Fruit fly (Drosophila melanogaster) whole organism, embryonic: ENCODE results near the gene CG3301.

Experiments used
- CG10267 ChIP-seq: fragments of 200-800 bp; sonication (Bioruptor generic); optimal IDR thresholded peaks from 2 replicates; lab custom pipeline; 2018; ENCODE audit warnings: missing biosample characterization, mild to moderate bottlenecking, missing genetic modification characterization, moderate library complexity
- CG10321 ChIP-seq: fragments of 200-800 bp; sonication (Bioruptor generic); IDR thresholded peaks from 2 replicates; pipeline ENCODE4 v1.3.6; 2022; ENCODE audit warnings: missing biosample characterization, missing genetic modification characterization
- CG10654 ChIP-seq: fragments of 200-800 bp; sonication (Bioruptor generic); optimal IDR thresholded peaks from 2 replicates; lab custom pipeline; 2016; ENCODE audit warnings: missing biosample characterization, missing genetic modification characterization
- CG10979 ChIP-seq: fragments of 200-800 bp; sonication (Bioruptor generic); optimal IDR thresholded peaks from 2 replicates; lab custom pipeline; 2018; ENCODE audit warnings: missing biosample characterization, mild to moderate bottlenecking, missing genetic modification characterization, moderate library complexity
- CG11093 ChIP-seq: fragments of 200-800 bp; sonication (Bioruptor generic); IDR thresholded peaks from 3 replicates; pipeline ENCODE4 v1.3.6; 2022; ENCODE audit warnings: missing biosample characterization, missing genetic modification characterization
- CG11723 ChIP-seq: fragments of 200-800 bp; sonication (Bioruptor generic); optimal IDR thresholded peaks from 2 replicates; lab custom pipeline; 2017; ENCODE audit warnings: missing biosample characterization, mild to moderate bottlenecking, missing genetic modification characterization
- CG12219 ChIP-seq: fragments of 200-800 bp; sonication (Bioruptor generic); optimal IDR thresholded peaks from 3 replicates; lab custom pipeline; 2018; ENCODE audit warnings: missing biosample characterization, mild to moderate bottlenecking, missing genetic modification characterization
- CG12769 ChIP-seq: fragments of 200-800 bp; sonication (Bioruptor generic); optimal IDR thresholded peaks from 2 replicates; lab custom pipeline; 2019; ENCODE audit warnings: missing biosample characterization, mild to moderate bottlenecking, missing genetic modification characterization, moderate library complexity
- CG15479 ChIP-seq: fragments of 200-800 bp; sonication (Bioruptor generic); optimal IDR thresholded peaks from 3 replicates; lab custom pipeline; 2019; ENCODE audit warnings: missing biosample characterization, mild to moderate bottlenecking, missing genetic modification characterization, moderate library complexity
- CG18011 ChIP-seq: fragments of 200-800 bp; sonication (Bioruptor generic); optimal IDR thresholded peaks from 2 replicates; lab custom pipeline; 2017; ENCODE audit warnings: missing biosample characterization, missing genetic modification characterization, mild to moderate bottlenecking, moderate library complexity, missing genotype
- CG32767 ChIP-seq: fragments of 200-800 bp; sonication (Bioruptor generic); IDR thresholded peaks from 2 replicates; pipeline ENCODE4 v1.3.6; 2022; ENCODE audit warnings: missing biosample characterization, missing genetic modification characterization
- CG3407 ChIP-seq: fragments of 200-800 bp; sonication (Bioruptor generic); optimal IDR thresholded peaks from 2 replicates; lab custom pipeline; 2018; ENCODE audit warnings: missing biosample characterization, mild to moderate bottlenecking, missing genetic modification characterization
- CG4328 ChIP-seq: fragments of 200-800 bp; sonication (Bioruptor generic); optimal IDR thresholded peaks from 3 replicates; lab custom pipeline; 2017; ENCODE audit warnings: missing biosample characterization, missing genetic modification reagents, missing genetic modification characterization
- CG6272 ChIP-seq: fragments of 200-800 bp; sonication (Bioruptor generic); IDR thresholded peaks from 2 replicates; pipeline ENCODE4 v1.3.6; 2022; ENCODE audit warnings: missing biosample characterization, missing genetic modification characterization
- CG7786 ChIP-seq: fragments of 200-800 bp; sonication (Bioruptor generic); optimal IDR thresholded peaks from 2 replicates; lab custom pipeline; 2016; ENCODE audit warnings: missing biosample characterization, missing genetic modification characterization
- CG7928 ChIP-seq: fragments of 200-800 bp; sonication (Bioruptor generic); optimal IDR thresholded peaks from 2 replicates; lab custom pipeline; 2017; ENCODE audit warnings: missing biosample characterization, mild to moderate bottlenecking, missing genetic modification characterization
- CG8765 ChIP-seq: fragments of 200-800 bp; sonication (Bioruptor generic); IDR thresholded peaks from 2 replicates; pipeline ENCODE4 v1.3.6; 2022; ENCODE audit warnings: missing biosample characterization, missing genetic modification characterization
- Dip2 ChIP-seq: fragments of 200-800 bp; sonication (Bioruptor generic); IDR thresholded peaks from 2 replicates; pipeline ENCODE4 v1.3.6; 2022; ENCODE audit warnings: missing biosample characterization, missing genetic modification characterization
- Gsc ChIP-seq: fragments of 200-800 bp; sonication (Bioruptor generic); IDR thresholded peaks from 2 replicates; pipeline ENCODE4 v1.3.6; 2022; ENCODE audit warnings: missing biosample characterization, missing genetic modification characterization
- HLH4C ChIP-seq: fragments of 200-800 bp; sonication (Bioruptor generic); IDR thresholded peaks from 3 replicates; pipeline ENCODE4 v1.3.6; 2022; ENCODE audit warnings: missing biosample characterization, missing genetic modification characterization; ENCODE audit not compliant: partially characterized antibody
- HLH54F ChIP-seq: fragments of 200-800 bp; sonication (Bioruptor generic); optimal IDR thresholded peaks from 3 replicates; lab custom pipeline; 2016; ENCODE audit warnings: missing biosample characterization, missing genetic modification characterization
- HLHmδ ChIP-seq: fragments of 200-800 bp; sonication (Bioruptor generic); optimal IDR thresholded peaks from 2 replicates; lab custom pipeline; 2018; ENCODE audit warnings: missing biosample characterization, mild to moderate bottlenecking, missing genetic modification characterization, moderate library complexity
- Kr ChIP-seq: fragments of 200-800 bp; sonication (Bioruptor generic); optimal IDR thresholded peaks from 2 replicates; lab custom pipeline; 2017; ENCODE audit warnings: missing biosample characterization, mild to moderate bottlenecking, missing genetic modification characterization
- Med ChIP-seq: fragments of 200-800 bp; sonication (Bioruptor generic); peaks from one replicate; lab custom pipeline; 2016; ENCODE audit warnings: missing biosample characterization, missing genetic modification characterization, mild to moderate bottlenecking, inconsistent platforms, moderate library complexity
- Nf-YA ChIP-seq: fragments of 200-800 bp; sonication (Bioruptor generic); IDR thresholded peaks from 2 replicates; pipeline ENCODE4 v1.3.6; 2022; ENCODE audit warnings: missing biosample characterization, missing genetic modification characterization
- Nf-YC ChIP-seq: fragments of 200-800 bp; optimal IDR thresholded peaks from 3 replicates; lab custom pipeline; 2019; ENCODE audit warnings: missing biosample characterization, mild to moderate bottlenecking, missing genetic modification characterization, moderate library complexity
- NfI ChIP-seq: fragments of 200-800 bp; sonication (Bioruptor generic); optimal IDR thresholded peaks from 3 replicates; lab custom pipeline; 2018; ENCODE audit warnings: missing biosample characterization, mild to moderate bottlenecking, missing genetic modification characterization, moderate library complexity
- Xrp1 ChIP-seq: fragments of 200-800 bp; sonication (Bioruptor generic); IDR thresholded peaks from 2 replicates; pipeline ENCODE4 v1.3.6; 2022; ENCODE audit warnings: missing biosample characterization, missing genetic modification characterization
- aop ChIP-seq: fragments of 200-800 bp; sonication (Bioruptor generic); IDR thresholded peaks from 2 replicates; pipeline ENCODE4 v1.3.6; 2022; ENCODE audit warnings: missing biosample characterization, missing genetic modification characterization
- ap ChIP-seq: fragments of 200-800 bp; sonication (Bioruptor generic); IDR thresholded peaks from 2 replicates; pipeline ENCODE4 v1.3.6; 2022; ENCODE audit warnings: missing biosample characterization, missing genetic modification characterization
- ara ChIP-seq: fragments of 200-800 bp; sonication (Bioruptor generic); IDR thresholded peaks from 2 replicates; pipeline ENCODE4 v1.3.6; 2022; ENCODE audit warnings: missing biosample characterization, missing genetic modification characterization
- bcd ChIP-seq: fragments of 200-800 bp; sonication (Bioruptor generic); optimal IDR thresholded peaks from 2 replicates; lab custom pipeline; 2017; ENCODE audit warnings: missing biosample characterization, mild to moderate bottlenecking, missing genetic modification characterization
- bigmax ChIP-seq: fragments of 200-800 bp; sonication (Bioruptor generic); optimal IDR thresholded peaks from 2 replicates; lab custom pipeline; 2018; ENCODE audit warnings: missing biosample characterization, mild to moderate bottlenecking, missing genetic modification characterization
- caup ChIP-seq: fragments of 200-800 bp; sonication (Bioruptor generic); optimal IDR thresholded peaks from 3 replicates; lab custom pipeline; 2017; ENCODE audit warnings: missing biosample characterization, mild to moderate bottlenecking, missing genetic modification characterization, moderate library complexity; ENCODE audit not compliant: severe bottlenecking
- chinmo ChIP-seq: fragments of 200-800 bp; sonication (Bioruptor generic); IDR thresholded peaks from 4 replicates; pipeline ENCODE4 v1.3.6; 2022; ENCODE audit warnings: missing biosample characterization, missing genetic modification characterization; ENCODE audit not compliant: partially characterized antibody
- dati ChIP-seq: fragments of 200-800 bp; sonication (Bioruptor generic); IDR thresholded peaks from 2 replicates; pipeline ENCODE4 v1.3.6; 2022; ENCODE audit warnings: missing biosample characterization, missing genetic modification characterization
- gcm2 ChIP-seq: fragments of 200-800 bp; sonication (Bioruptor generic); optimal IDR thresholded peaks from 2 replicates; lab custom pipeline; 2016; ENCODE audit warnings: missing biosample characterization, missing genetic modification characterization
- gem ChIP-seq: fragments of 200-800 bp; sonication (Bioruptor generic); optimal IDR thresholded peaks from 2 replicates; lab custom pipeline; 2019; ENCODE audit warnings: missing biosample characterization, mild to moderate bottlenecking, missing genetic modification characterization, moderate library complexity
- grau ChIP-seq: fragments of 200-800 bp; optimal IDR thresholded peaks from 3 replicates; lab custom pipeline; 2019; ENCODE audit warnings: missing biosample characterization, mild to moderate bottlenecking, missing genetic modification characterization, moderate library complexity
- hbn ChIP-seq: fragments of 200-800 bp; sonication (Bioruptor generic); IDR thresholded peaks from 2 replicates; pipeline ENCODE4 v1.3.6; 2022; ENCODE audit warnings: missing biosample characterization, missing genetic modification characterization; ENCODE audit not compliant: partially characterized antibody
- her ChIP-seq: fragments of 200-800 bp; sonication (Bioruptor generic); optimal IDR thresholded peaks from 2 replicates; lab custom pipeline; 2016; ENCODE audit warnings: missing biosample characterization, missing genetic modification characterization
- insv ChIP-seq, 2 experiments: fragments of 200-800 bp; sonication (Bioruptor generic); optimal IDR thresholded peaks; 3 replicates each; lab custom pipeline; 2016 to 2018; ENCODE audit warnings: missing biosample characterization in 2 of 2, missing genetic modification characterization in 2 of 2
- jigr1 ChIP-seq: fragments of 200-800 bp; sonication (Bioruptor generic); IDR thresholded peaks from 3 replicates; pipeline ENCODE4 v1.3.6; 2022; ENCODE audit warnings: missing biosample characterization, missing genetic modification characterization
- klu ChIP-seq: fragments of 200-800 bp; sonication (Bioruptor generic); IDR thresholded peaks from 2 replicates; pipeline ENCODE4 v1.3.6; 2022; ENCODE audit warnings: missing biosample characterization, missing genetic modification characterization
- repo ChIP-seq: fragments of 200-800 bp; sonication (Bioruptor generic); optimal IDR thresholded peaks from 2 replicates; lab custom pipeline; 2016; ENCODE audit warnings: missing biosample characterization, missing genetic modification characterization
- row ChIP-seq: fragments of 200-800 bp; sonication (Bioruptor generic); IDR thresholded peaks from 3 replicates; pipeline ENCODE4 v1.3.6; 2022; ENCODE audit warnings: missing biosample characterization, missing genetic modification characterization
- sd ChIP-seq: fragments of 200-800 bp; sonication (Bioruptor generic); optimal IDR thresholded peaks from 3 replicates; lab custom pipeline; 2018; ENCODE audit warnings: missing biosample characterization, mild to moderate bottlenecking, missing genetic modification characterization, moderate library complexity
- trem ChIP-seq: fragments of 200-800 bp; optimal IDR thresholded peaks from 3 replicates; lab custom pipeline; 2019; ENCODE audit warnings: missing biosample characterization, mild to moderate bottlenecking, missing genetic modification characterization, moderate library complexity
- tx ChIP-seq: fragments of 200-800 bp; sonication (Bioruptor generic); optimal IDR thresholded peaks from 2 replicates; lab custom pipeline; 2016; ENCODE audit warnings: missing biosample characterization, missing genetic modification characterization
- zen ChIP-seq: fragments of 200-800 bp; sonication (Bioruptor generic); optimal IDR thresholded peaks from 3 replicates; lab custom pipeline; 2018; ENCODE audit warnings: missing biosample characterization, mild to moderate bottlenecking, missing genetic modification characterization, moderate library complexity

CG3301 gene

dm6 chr3R:21296038-21296727 is 20.1 kb upstream of the CG3301 start (continued):
- peak; percentile 76 for TF ChIP-seq caup (GFP tag; lab: Kevin White, UChicago)
- peak; percentile 94 for TF ChIP-seq grau (tag; lab: Kevin White, UChicago)
- peak; percentile 53 for TF ChIP-seq CG7786 (GFP tag; lab: Kevin White, UChicago)
- peak; percentile 91 for TF ChIP-seq Med (GFP tag; lab: Kevin White, UChicago)
- TF ChIP-seq CG10321, result no peak
- peak; percentile 60 for TF ChIP-seq CG4328 (GFP tag; lab: Kevin White, UChicago)
- TF ChIP-seq CG10267 (tag; lab: Kevin White, UChicago), result peak; percentile 86
- TF ChIP-seq her (GFP tag; lab: Kevin White, UChicago), result peak; percentile 58
- TF ChIP-seq CG32767 (GFP tag; lab: Robert Waterston, UW), result no peak
- no peak for TF ChIP-seq Nf-YA (GFP tag; lab: Robert Waterston, UW)
- TF ChIP-seq CG3407 (GFP tag; lab: Kevin White, UChicago), result no peak
- peak; percentile 59; the same call in 1 of the 3 replicates for TF ChIP-seq CG11093 (GFP tag; lab: Robert Waterston, UW)
- TF ChIP-seq CG18011 (GFP tag; lab: Kevin White, UChicago), result peak; percentile 59
- TF ChIP-seq row (GFP tag; lab: Robert Waterston, UW), result no peak
- TF ChIP-seq CG15479 (GFP tag; lab: Kevin White, UChicago), result no peak
- peak; percentile 86 for TF ChIP-seq CG12769 (tag; lab: Kevin White, UChicago)
- peak; percentile 90 for TF ChIP-seq NfI (GFP tag; lab: Kevin White, UChicago)
- TF ChIP-seq bcd (GFP tag; lab: Kevin White, UChicago), result peak; percentile 85
- peak; percentile 87 for TF ChIP-seq Nf-YC (tag; lab: Kevin White, UChicago)
- peak; percentile 44 for TF ChIP-seq repo (GFP tag; lab: Kevin White, UChicago)
- no peak for TF ChIP-seq Kr (GFP tag; lab: Kevin White, UChicago)
- peak; percentile 80 for TF ChIP-seq HLH54F
- TF ChIP-seq dati (GFP tag; lab: Robert Waterston, UW), result no peak
- no peak for TF ChIP-seq chinmo (GFP tag; lab: Robert Waterston, UW)
- no peak for TF ChIP-seq CG8765 (GFP tag; lab: Robert Waterston, UW)
- TF ChIP-seq ara, result no peak
- peak; percentile 84 for TF ChIP-seq HLHmδ (GFP tag; lab: Kevin White, UChicago)
- TF ChIP-seq CG11723 (GFP tag; lab: Kevin White, UChicago), result peak; percentile 80
- no peak for TF ChIP-seq aop
- peak; percentile 60 for TF ChIP-seq CG10654
- peak; percentile 88 for TF ChIP-seq CG12219 (GFP tag; lab: Kevin White, UChicago)
- no peak for TF ChIP-seq HLH4C
- TF ChIP-seq insv (GFP tag; optimal IDR thresholded peaks at IDR 0.05; lab: Kevin White, UChicago), result peak in 1 of 2 experiments; percentile 46
- TF ChIP-seq tx (GFP tag; lab: Kevin White, UChicago), result peak; percentile 55
- TF ChIP-seq gcm2 (GFP tag; lab: Kevin White, UChicago), result no peak
- no peak; the same call in none of the 2 replicates for TF ChIP-seq CG6272 (GFP tag; lab: Robert Waterston, UW)
- no peak for TF ChIP-seq hbn (GFP tag; lab: Robert Waterston, UW)
- TF ChIP-seq bigmax (GFP tag; lab: Kevin White, UChicago), result peak; percentile 40
- peak; percentile 81 for TF ChIP-seq gem (tag; lab: Kevin White, UChicago)
- TF ChIP-seq CG10979 (tag; lab: Kevin White, UChicago), result peak; percentile 85
- TF ChIP-seq zen (tag; lab: Kevin White, UChicago), result peak; percentile 65
- peak; percentile 70 for TF ChIP-seq trem (tag; lab: Kevin White, UChicago)
- TF ChIP-seq CG7928 (GFP tag; lab: Kevin White, UChicago), result peak; percentile 40
- peak; percentile 80 for TF ChIP-seq sd (tag; lab: Kevin White, UChicago)
- no peak for TF ChIP-seq Dip2
- TF ChIP-seq Xrp1 (GFP tag; lab: Robert Waterston, UW), result no peak
- no peak for TF ChIP-seq jigr1
- no peak for TF ChIP-seq Gsc (GFP tag; lab: Robert Waterston, UW)
- no peak for TF ChIP-seq klu
- TF ChIP-seq ap (GFP tag; lab: Robert Waterston, UW), result no peak
